Worm (Caenorhabditis elegans): ENCODE measurements around the gene F20G2.1.

Gene F20G2.1

DNA sequence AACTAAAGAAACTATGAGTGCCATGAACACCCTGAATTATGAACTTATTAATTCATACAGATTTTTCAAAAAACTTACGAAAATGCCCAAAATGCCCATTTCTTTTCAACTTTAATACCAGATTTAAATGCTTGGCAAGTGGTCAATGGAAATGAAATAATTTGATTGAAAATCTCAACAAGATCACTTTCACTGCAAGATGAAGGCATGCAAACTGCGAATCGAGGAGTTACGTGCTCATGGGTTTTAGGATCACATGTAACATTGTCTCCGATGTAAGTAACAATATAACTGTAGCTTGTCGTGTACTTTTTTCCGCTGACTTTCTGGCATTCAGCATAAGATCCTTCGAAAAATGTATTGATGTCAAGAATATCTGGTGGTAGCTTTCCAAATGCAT lies 27.5 kb upstream of the F20G2.1 start:
- no peak for TF ChIP-seq ref-2 (tag; optimal IDR thresholded peaks at IDR 0.05)
- TF ChIP-seq npax-4 (tag; optimal IDR thresholded peaks at IDR 0.05): no peak
- TF ChIP-seq lim-6 (tag; optimal IDR thresholded peaks at IDR 0.05): no peak
- TF ChIP-seq ceh-2 (tag; optimal IDR thresholded peaks at IDR 0.05): no peak
- TF ChIP-seq che-1 (tag; optimal IDR thresholded peaks at IDR 0.05): no peak
- no peak for TF ChIP-seq pqm-1 (tag; optimal IDR thresholded peaks at IDR 0.05)
- no peak for TF ChIP-seq unc-55 (GFP tag; optimal IDR thresholded peaks at IDR 0.05)
- no peak for TF ChIP-seq ztf-16 (tag; optimal IDR thresholded peaks at IDR 0.05)
- TF ChIP-seq sox-4 (tag; optimal IDR thresholded peaks at IDR 0.05): no peak
- no peak for TF ChIP-seq ceh-24 (tag; optimal IDR thresholded peaks at IDR 0.05)
- no peak for TF ChIP-seq pag-3 (tag; optimal IDR thresholded peaks at IDR 0.05; ENCODE audit: borderline replicate concordance)
- no peak for TF ChIP-seq elt-2 (tag; optimal IDR thresholded peaks at IDR 0.05)
- no peak for TF ChIP-seq ets-4 (tag; optimal IDR thresholded peaks at IDR 0.05)
- TF ChIP-seq F13H6.1 (tag; optimal IDR thresholded peaks at IDR 0.05): no peak
- no peak for TF ChIP-seq unc-42 (tag; optimal IDR thresholded peaks at IDR 0.05)
- TF ChIP-seq ama-1 (optimal IDR thresholded peaks at IDR 0.05): no peak

DNA sequence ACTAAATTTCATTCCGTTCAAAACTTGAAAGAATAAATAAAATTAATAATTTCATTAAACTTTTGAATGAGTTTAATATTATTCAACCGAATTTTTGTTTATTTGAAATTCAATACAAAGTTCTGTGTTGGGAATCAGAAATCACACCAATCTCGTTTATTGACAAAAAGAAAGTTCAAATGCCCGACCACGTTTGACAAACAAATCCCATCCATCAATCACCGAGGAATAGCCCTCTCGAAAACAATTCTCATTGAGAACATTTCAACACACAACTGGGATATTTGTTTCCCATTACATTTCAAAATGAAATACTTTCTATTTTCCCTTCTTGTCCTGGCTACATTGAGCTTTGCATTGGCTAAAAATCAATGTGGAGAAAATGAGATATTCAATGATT lies 24.5 kb upstream of the F20G2.1 start, which contains the start of gene F53C11.9:
F53C11.9 (plus strand) TSS at position 159 of the 400 bp plus-strand sequence.
- TF ChIP-seq unc-86 (tag; optimal IDR thresholded peaks at IDR 0.05) (no peak), unc-55 (GFP tag; optimal IDR thresholded peaks at IDR 0.05) (peak; percentile 17), npax-4 (tag; optimal IDR thresholded peaks at IDR 0.05) (no peak), ceh-48 (tag; optimal IDR thresholded peaks at IDR 0.05) (no peak), sox-4 (tag; optimal IDR thresholded peaks at IDR 0.05) (no peak), ceh-34 (tag; optimal IDR thresholded peaks at IDR 0.05) (no peak), hlh-13 (GFP tag; optimal IDR thresholded peaks at IDR 0.05) (no peak), ceh-2 (tag; optimal IDR thresholded peaks at IDR 0.05) (no peak)

- TF ChIP-seq che-1 (tag; optimal IDR thresholded peaks at IDR 0.05): no peak
- TF ChIP-seq sox-2 (GFP tag; IDR thresholded peaks at IDR 0.05): no peak
- TF ChIP-seq ahr-1 (tag; optimal IDR thresholded peaks at IDR 0.05): no peak
- TF ChIP-seq npax-4 (tag; optimal IDR thresholded peaks at IDR 0.05): no peak
- TF ChIP-seq Y22D7AL.16 (tag; optimal IDR thresholded peaks at IDR 0.05): no peak
- no peak for TF ChIP-seq pros-1 (tag; optimal IDR thresholded peaks at IDR 0.05)
- no peak for TF ChIP-seq ceh-9 (tag; optimal IDR thresholded peaks at IDR 0.05)
- TF ChIP-seq ztf-16 (tag; optimal IDR thresholded peaks at IDR 0.05): no peak
- no peak for TF ChIP-seq tbx-2 (tag; optimal IDR thresholded peaks at IDR 0.05)
- no peak for TF ChIP-seq zip-5 (tag; optimal IDR thresholded peaks at IDR 0.05)
- no peak for TF ChIP-seq hlh-30 (tag; optimal IDR thresholded peaks at IDR 0.05; ENCODE audit: insufficient read depth)
- TF ChIP-seq pag-3 (tag; optimal IDR thresholded peaks at IDR 0.05; ENCODE audit: borderline replicate concordance): no peak
Measured at ce11 chrV:13775529-13775928, 22.1 kb upstream of the F20G2.1 start, which contains the start of gene F53C11.1. F53C11.1 (plus strand) TSS chrV:13775796.

DNA sequence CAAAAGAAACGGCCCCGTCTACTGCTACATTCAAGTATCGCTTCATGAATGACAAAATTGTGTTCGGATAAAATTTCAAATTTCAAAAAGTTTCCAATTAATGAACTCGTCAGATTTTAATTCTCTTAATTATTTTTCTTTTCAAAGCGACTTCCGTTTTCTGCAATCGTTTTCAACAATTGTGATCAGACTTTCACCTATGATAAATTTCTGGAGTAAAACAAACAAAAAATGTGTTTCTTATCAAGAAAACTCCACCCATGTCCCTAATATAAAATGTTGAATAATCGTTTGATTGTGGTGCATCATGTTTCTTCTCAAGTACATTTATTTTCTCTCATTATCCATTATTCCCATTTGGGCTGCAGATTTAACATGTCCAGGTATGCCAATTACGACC lies 17.8 kb upstream of the F20G2.1 start, which contains the start of gene F20G2.5:
F20G2.5 (plus strand) TSS at position 301 of the 400 bp plus-strand sequence.
- TF ChIP-seq hlh-6 (tag; optimal IDR thresholded peaks at IDR 0.05) (no peak), sdc-2 (tag; optimal IDR thresholded peaks at IDR 0.05) (no peak), unc-42 (tag; optimal IDR thresholded peaks at IDR 0.05) (no peak), ceh-45 (GFP tag; IDR thresholded peaks at IDR 0.05) (no peak), K09A11.1 (tag; optimal IDR thresholded peaks at IDR 0.05; ENCODE audit: insufficient read depth) (no peak), tbx-2 (tag; optimal IDR thresholded peaks at IDR 0.05) (no peak), nhr-232 (tag; optimal IDR thresholded peaks at IDR 0.05) (no peak), unc-86 (tag; optimal IDR thresholded peaks at IDR 0.05) (no peak), ahr-1 (tag; optimal IDR thresholded peaks at IDR 0.05) (no peak), C38D4.7 (GFP tag; optimal IDR thresholded peaks at IDR 0.05) (no peak), ceh-14 (tag; optimal IDR thresholded peaks at IDR 0.05) (no peak), ttx-3 (tag; optimal IDR thresholded peaks at IDR 0.05) (no peak), fkh-10 (GFP tag; optimal IDR thresholded peaks at IDR 0.05) (no peak), ceh-19 (GFP tag; optimal IDR thresholded peaks at IDR 0.05) (no peak), pha-4 (tag; optimal IDR thresholded peaks at IDR 0.05) (no peak), Y22D7AL.16 (tag; optimal IDR thresholded peaks at IDR 0.05) (no peak), dmd-4 (tag; optimal IDR thresholded peaks at IDR 0.05; ENCODE audit: borderline replicate concordance) (no peak), ama-1 (optimal IDR thresholded peaks at IDR 0.05) (no peak), unc-55 (GFP tag; optimal IDR thresholded peaks at IDR 0.05) (no peak)
